Worm (Caenorhabditis elegans) whole organism, L4/young adult: ENCODE data around the gene C18D4.4.

Source experiments
- W03F9.2 ChIP-seq: fragments of 150-350 bp; optimal IDR thresholded peaks from 2 replicates; lab custom pipeline; 2014; ENCODE audit warnings: missing biosample characterization, missing genetic modification characterization
- dao-5 ChIP-seq: sonication (generic microtip); optimal IDR thresholded peaks from 2 replicates; lab custom pipeline; 2016; ENCODE audit warnings: missing genotype, missing genetic modification characterization, moderate library complexity, missing compliant biosample characterization
- him-1 ChIP-seq: sonication (generic microtip); optimal IDR thresholded peaks from 2 replicates; lab custom pipeline; 2016; ENCODE audit warnings: missing genotype, missing genetic modification reagents, missing genetic modification characterization, missing compliant biosample characterization

ce11 chrV:17546931-17547330 is 15.6 kb upstream of the C18D4.4 start:
- TF ChIP-seq W03F9.2 (tag; lab: Kevin White, UChicago) (no peak), him-1 (tag; lab: Kevin White, UChicago) (no peak), dao-5 (no peak)
